Fruit fly (Drosophila melanogaster): ENCODE results near the gene CG10943.

Gene CG10943

dm6 chr3L:12832355-12832881 is 30.3 kb downstream of the CG10943 start:
- peak in 1 of 2 experiments; percentile 93 for TF ChIP-seq EcR (GFP tag; optimal IDR thresholded peaks at IDR 0.05)
- no peak for TF ChIP-seq usp (GFP tag; optimal IDR thresholded peaks at IDR 0.05)

- TF ChIP-seq EcR (GFP tag; optimal IDR thresholded peaks at IDR 0.05) (no peak), usp (GFP tag; optimal IDR thresholded peaks at IDR 0.05) (no peak), pan (optimal IDR thresholded peaks at IDR 0.05) (no peak), Dll (optimal IDR thresholded peaks at IDR 0.05) (no peak), CG8478 (optimal IDR thresholded peaks at IDR 0.05) (no peak), psq (optimal IDR thresholded peaks at IDR 0.05) (no peak)
These were observed 31.3 kb downstream of the CG10943 start for dm6 chr3L:12831290-12831952.

- TF ChIP-seq pan (optimal IDR thresholded peaks at IDR 0.05) (no peak), usp (GFP tag; optimal IDR thresholded peaks at IDR 0.05) (no peak), Dll (optimal IDR thresholded peaks at IDR 0.05) (no peak), EcR (GFP tag; optimal IDR thresholded peaks at IDR 0.05) (no peak), psq (optimal IDR thresholded peaks at IDR 0.05) (no peak), CG8478 (optimal IDR thresholded peaks at IDR 0.05) (no peak)
These were observed 32.3 kb downstream of the CG10943 start for dm6 chr3L:12830416-12830815.

- TF ChIP-seq Dll (optimal IDR thresholded peaks at IDR 0.05) (no peak), usp (GFP tag; optimal IDR thresholded peaks at IDR 0.05) (no peak), psq (optimal IDR thresholded peaks at IDR 0.05) (no peak), CG8478 (optimal IDR thresholded peaks at IDR 0.05) (no peak), EcR (GFP tag; optimal IDR thresholded peaks at IDR 0.05) (no peak), pan (optimal IDR thresholded peaks at IDR 0.05) (no peak)
These were observed 34.2 kb downstream of the CG10943 start for dm6 chr3L:12828532-12828931.

- TF ChIP-seq EcR (GFP tag; optimal IDR thresholded peaks at IDR 0.05) (no peak), CG8478 (optimal IDR thresholded peaks at IDR 0.05) (no peak), usp (GFP tag; optimal IDR thresholded peaks at IDR 0.05) (no peak), Dll (optimal IDR thresholded peaks at IDR 0.05) (no peak), pan (optimal IDR thresholded peaks at IDR 0.05) (no peak), psq (optimal IDR thresholded peaks at IDR 0.05) (no peak)
These were observed 35.0 kb downstream of the CG10943 start for dm6 chr3L:12827705-12828104.

- TF ChIP-seq Dll (optimal IDR thresholded peaks at IDR 0.05) (no peak), usp (GFP tag; optimal IDR thresholded peaks at IDR 0.05) (no peak), EcR (GFP tag; optimal IDR thresholded peaks at IDR 0.05) (no peak), psq (optimal IDR thresholded peaks at IDR 0.05) (no peak), CG8478 (optimal IDR thresholded peaks at IDR 0.05) (no peak), pan (optimal IDR thresholded peaks at IDR 0.05) (no peak)
These were observed 47.0 kb downstream of the CG10943 start for dm6 chr3L:12815756-12816155.

- TF ChIP-seq pan (optimal IDR thresholded peaks at IDR 0.05) (no peak), EcR (GFP tag; optimal IDR thresholded peaks at IDR 0.05) (no peak), usp (GFP tag; optimal IDR thresholded peaks at IDR 0.05) (no peak), CG8478 (optimal IDR thresholded peaks at IDR 0.05) (no peak), psq (optimal IDR thresholded peaks at IDR 0.05) (no peak), Dll (optimal IDR thresholded peaks at IDR 0.05) (no peak)
These were observed 47.9 kb downstream of the CG10943 start for dm6 chr3L:12814806-12815205.

- no peak for TF ChIP-seq EcR (GFP tag; optimal IDR thresholded peaks at IDR 0.05)
- no peak for TF ChIP-seq pan (optimal IDR thresholded peaks at IDR 0.05)
- TF ChIP-seq psq (optimal IDR thresholded peaks at IDR 0.05), result no peak
- no peak for TF ChIP-seq Dll (optimal IDR thresholded peaks at IDR 0.05)
- no peak for TF ChIP-seq usp (GFP tag; optimal IDR thresholded peaks at IDR 0.05)
- TF ChIP-seq CG8478 (optimal IDR thresholded peaks at IDR 0.05), result no peak
These were observed 48.8 kb downstream of the CG10943 start, which contains the start of the genes Sf3a2 and CG42588 for dm6 chr3L:12813907-12814306. TSS of gene Sf3a2 (minus strand) at chr3L:12814019. TSS of gene CG42588 (plus strand) at chr3L:12814254.

Data from whole organism.